Worm (Caenorhabditis elegans): ENCODE data around the gene F39G3.2.
A peak's percentile ranks its signal among the peaks of the same experiment; 100 is the strongest.

F39G3.2 gene

DNA sequence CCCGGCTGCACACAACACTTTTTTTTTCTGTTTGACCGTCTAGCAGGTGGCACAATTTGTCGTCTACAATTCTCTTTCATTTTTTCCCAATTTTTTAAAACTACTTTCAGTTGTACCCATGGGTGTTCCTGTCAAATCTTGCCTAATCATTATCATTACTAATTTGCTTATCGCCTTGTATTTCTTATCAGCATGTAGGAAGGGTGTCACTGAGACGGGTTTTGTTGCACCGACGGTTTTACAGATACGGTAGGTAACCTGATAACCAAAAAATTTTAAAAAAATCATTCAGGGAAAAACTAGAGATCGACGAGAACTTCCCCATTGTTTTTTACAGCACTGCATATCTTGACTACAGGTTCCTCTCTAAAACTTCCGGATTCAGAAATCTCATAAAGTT, at the start of gene F39G3.2:
TSS of gene F39G3.2 (plus strand) at position 105 of the 400 bp plus-strand sequence.
- no peak for TF ChIP-seq pha-4 (tag; optimal IDR thresholded peaks at IDR 0.05)
- TF ChIP-seq sea-2 (GFP tag; optimal IDR thresholded peaks at IDR 0.05): no peak
- no peak for TF ChIP-seq ceh-9 (tag; optimal IDR thresholded peaks at IDR 0.05)
- peak; percentile 4 for TF ChIP-seq jun-1 (tag; optimal IDR thresholded peaks at IDR 0.05)
- no peak for TF ChIP-seq ZK546.5 (tag; optimal IDR thresholded peaks at IDR 0.05)
- peak; percentile 50 for TF ChIP-seq pqm-1 (tag; optimal IDR thresholded peaks at IDR 0.05)
- TF ChIP-seq fkh-10 (GFP tag; optimal IDR thresholded peaks at IDR 0.05): no peak
- peak; percentile 90 for TF ChIP-seq elt-2 (tag; optimal IDR thresholded peaks at IDR 0.05)
- TF ChIP-seq nhr-43 (tag; optimal IDR thresholded peaks at IDR 0.05; ENCODE audit: poor library complexity, severe bottlenecking): no peak
- TF ChIP-seq fkh-2 (tag; optimal IDR thresholded peaks at IDR 0.05): no peak
- TF ChIP-seq nhr-237 (tag; optimal IDR thresholded peaks at IDR 0.05): no peak
- no peak for TF ChIP-seq R02D3.7 (tag; optimal IDR thresholded peaks at IDR 0.05)
- no peak for TF ChIP-seq unc-62 (GFP tag; optimal IDR thresholded peaks at IDR 0.05)
- TF ChIP-seq nhr-76 (tag; optimal IDR thresholded peaks at IDR 0.05): no peak

DNA sequence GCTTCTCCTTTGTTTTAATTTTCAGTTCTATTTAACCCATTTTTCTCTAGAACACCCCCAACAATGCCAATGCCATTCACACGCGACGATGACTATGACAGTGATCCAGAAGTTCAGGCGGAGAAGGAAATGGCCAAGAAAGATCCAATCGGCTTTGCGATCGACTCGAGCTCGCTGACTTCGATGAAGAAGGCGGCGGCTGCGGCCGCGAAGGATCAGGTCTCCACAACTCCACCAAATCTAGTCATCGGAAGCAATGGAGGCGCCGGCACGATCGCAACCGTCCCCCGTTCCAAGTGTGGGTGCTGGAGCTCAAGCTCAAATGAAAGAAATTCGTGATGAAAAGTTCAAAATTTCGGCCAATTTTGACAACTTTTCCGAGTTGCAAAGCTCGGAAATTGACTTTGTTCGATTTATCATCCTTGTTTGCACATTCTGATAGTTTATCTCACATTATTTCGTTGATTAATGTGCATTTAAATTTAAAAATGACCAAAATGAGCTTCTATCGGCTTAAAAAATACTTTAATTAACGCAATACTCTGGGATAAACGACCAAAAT, 49.6 kb upstream of the F39G3.2 start, which contains the start of gene K03B4.2:
TSS of gene K03B4.2 (plus strand) at position 51 of the 562 bp plus-strand sequence.
- TF ChIP-seq nhr-77 (tag; optimal IDR thresholded peaks at IDR 0.05): no peak
- peak; percentile 9 for TF ChIP-seq ama-1 (optimal IDR thresholded peaks at IDR 0.05)

DNA sequence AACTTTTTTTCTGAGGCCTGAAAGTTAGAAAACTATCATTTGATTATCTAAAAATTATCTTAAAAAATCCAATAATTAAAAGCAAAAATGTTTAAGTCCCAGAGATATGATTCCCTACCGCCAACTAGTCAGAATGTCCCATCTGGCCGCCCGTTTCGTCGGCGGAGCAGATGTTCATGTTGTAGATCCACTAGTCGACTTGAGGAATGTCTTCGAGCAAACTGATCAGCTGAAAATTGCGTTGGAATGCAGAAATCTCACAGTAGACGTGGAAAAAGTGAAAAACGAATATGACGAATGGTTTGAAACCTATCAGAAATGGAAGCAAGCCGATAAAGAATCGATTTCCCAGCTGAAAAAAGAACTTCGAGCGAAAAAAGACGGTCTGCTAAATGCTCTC, 48.4 kb upstream of the F39G3.2 start, which contains the start of gene K03B4.1:
TSS of gene K03B4.1 (plus strand) at position 97 of the 400 bp plus-strand sequence.
- TF ChIP-seq ceh-28 (tag; optimal IDR thresholded peaks at IDR 0.05) (no peak), fkh-2 (tag; optimal IDR thresholded peaks at IDR 0.05) (no peak), daf-12 (tag; optimal IDR thresholded peaks at IDR 0.05) (no peak), ztf-11 (tag; optimal IDR thresholded peaks at IDR 0.05) (no peak), R02D3.7 (tag; optimal IDR thresholded peaks at IDR 0.05) (no peak), eor-1 (tag; optimal IDR thresholded peaks at IDR 0.05) (no peak), lsy-12 (tag; optimal IDR thresholded peaks at IDR 0.05) (no peak), nhr-237 (tag; optimal IDR thresholded peaks at IDR 0.05) (no peak), elt-1 (tag; optimal IDR thresholded peaks at IDR 0.05) (no peak), nfya-1 (tag; optimal IDR thresholded peaks at IDR 0.05; ENCODE audit: insufficient read depth) (no peak), lin-39 (tag; optimal IDR thresholded peaks at IDR 0.05) (no peak), nhr-67 (tag; optimal IDR thresholded peaks at IDR 0.05) (no peak), sea-2 (GFP tag; optimal IDR thresholded peaks at IDR 0.05) (no peak)

DNA sequence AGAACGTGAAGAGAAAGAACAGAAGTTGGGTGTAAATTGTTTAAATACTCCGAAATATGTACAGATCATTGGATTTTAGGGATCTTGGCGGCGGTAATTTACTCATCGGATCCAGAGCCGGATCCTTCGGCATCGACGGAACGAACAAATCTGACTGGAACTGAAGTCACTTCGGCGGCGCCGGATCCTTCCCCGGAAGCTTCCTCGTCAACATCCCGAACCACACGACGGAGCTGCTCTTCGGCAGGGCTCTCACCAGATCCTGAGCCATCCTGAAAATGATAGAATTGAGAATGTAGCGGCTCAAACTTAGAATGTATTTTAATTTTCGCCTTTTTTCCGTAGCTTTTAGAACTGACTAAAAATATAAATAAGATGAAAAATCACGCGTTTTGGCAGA, 46.0 kb upstream of the F39G3.2 start:
- TF ChIP-seq lin-15B (tag; optimal IDR thresholded peaks at IDR 0.05) (no peak), zag-1 (tag; optimal IDR thresholded peaks at IDR 0.05) (no peak), hmg-11 (tag; optimal IDR thresholded peaks at IDR 0.05) (no peak), elt-2 (tag; optimal IDR thresholded peaks at IDR 0.05) (no peak)

DNA sequence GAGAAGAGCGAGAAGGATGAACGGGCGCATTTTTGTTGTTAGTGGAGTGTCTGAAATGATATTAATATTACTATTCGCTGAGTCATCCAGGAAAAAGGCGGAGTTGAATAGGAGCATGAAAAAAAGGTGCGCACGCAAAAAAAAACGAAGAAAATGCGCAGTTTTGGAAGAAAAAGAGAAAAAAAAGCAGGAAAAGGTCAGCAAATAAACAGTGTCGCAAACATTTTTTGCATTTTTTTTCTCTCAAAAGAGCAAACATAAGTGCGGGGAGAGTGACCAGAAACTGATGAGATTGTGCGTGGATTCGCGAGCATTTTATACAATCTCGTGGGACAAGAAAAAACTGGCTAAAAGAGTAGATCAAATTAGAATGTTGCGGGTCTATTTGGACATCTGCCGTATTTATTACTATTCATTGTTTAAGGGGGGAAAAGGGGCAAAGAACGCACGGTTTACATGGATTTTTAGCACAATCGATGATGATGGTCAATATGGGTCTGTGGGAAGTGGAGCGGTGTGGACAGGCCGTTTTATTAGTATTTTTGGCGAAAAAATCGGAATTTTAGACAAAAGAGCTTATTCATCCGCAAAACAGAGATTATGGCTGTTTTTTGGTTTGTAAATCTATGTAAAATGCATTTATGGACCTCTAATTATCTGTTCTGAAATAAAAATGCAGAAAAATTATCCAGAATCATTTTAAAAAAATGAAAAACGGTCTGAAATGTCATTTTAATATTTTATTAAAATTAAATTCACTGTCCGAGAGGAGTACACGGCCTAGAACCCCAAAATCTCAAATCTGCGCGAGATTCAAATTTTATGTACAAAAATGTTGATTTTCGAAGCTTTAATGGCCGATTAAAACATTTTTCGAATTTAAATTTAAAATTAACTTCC, 45.0 kb upstream of the F39G3.2 start, which contains the start of gene cpg-8:
TSS of gene cpg-8 (minus strand) at position 51 of the 900 bp plus-strand sequence.
- TF ChIP-seq lsy-12 (tag; optimal IDR thresholded peaks at IDR 0.05): no peak
- no peak for TF ChIP-seq elt-1 (tag; optimal IDR thresholded peaks at IDR 0.05)
- TF ChIP-seq lin-15B (tag; optimal IDR thresholded peaks at IDR 0.05): no peak
- no peak for TF ChIP-seq snpc-4 (tag; optimal IDR thresholded peaks at IDR 0.05)
- no peak for TF ChIP-seq pqm-1 (tag; optimal IDR thresholded peaks at IDR 0.05)
- TF ChIP-seq jun-1 (tag; optimal IDR thresholded peaks at IDR 0.05): no peak
- TF ChIP-seq hmg-11 (tag; optimal IDR thresholded peaks at IDR 0.05): no peak
- no peak for TF ChIP-seq nhr-23 (tag; optimal IDR thresholded peaks at IDR 0.05)
- no peak for TF ChIP-seq pha-4 (tag; optimal IDR thresholded peaks at IDR 0.05)
- TF ChIP-seq fkh-10 (GFP tag; optimal IDR thresholded peaks at IDR 0.05): no peak
- TF ChIP-seq zag-1 (tag; optimal IDR thresholded peaks at IDR 0.05): no peak
- TF ChIP-seq tbx-2 (tag; optimal IDR thresholded peaks at IDR 0.05): no peak
- no peak for TF ChIP-seq nhr-25 (tag; optimal IDR thresholded peaks at IDR 0.05)
- no peak for TF ChIP-seq fos-1 (tag; optimal IDR thresholded peaks at IDR 0.05)
- TF ChIP-seq nhr-43 (tag; optimal IDR thresholded peaks at IDR 0.05; ENCODE audit: poor library complexity, severe bottlenecking): no peak
- no peak for TF ChIP-seq ceh-16 (tag; optimal IDR thresholded peaks at IDR 0.05)
- no peak for TF ChIP-seq ceh-28 (tag; optimal IDR thresholded peaks at IDR 0.05)
